Fruit fly (Drosophila melanogaster) whole organism, wandering third instar larva: Measurements from ENCODE around the gene CG9004.

Experiments
- Abd-B ChIP-seq: fragments of >200 bp; optimal IDR thresholded peaks from 2 replicates; lab custom pipeline; 2017; ENCODE audit warnings: missing biosample characterization, missing genetic modification characterization
- CG32264 ChIP-seq: fragments of 200-800 bp; sonication (Bioruptor generic); optimal IDR thresholded peaks from 2 replicates; lab custom pipeline; 2016; ENCODE audit warnings: missing biosample characterization, missing genetic modification characterization
- CG9705 ChIP-seq: fragments of 200-800 bp; sonication (Bioruptor generic); optimal IDR thresholded peaks from 2 replicates; lab custom pipeline; 2018; ENCODE audit warnings: missing biosample characterization, mild to moderate bottlenecking, missing genetic modification characterization
- CrebA ChIP-seq: fragments of 200-800 bp; sonication (Bioruptor generic); optimal IDR thresholded peaks from 2 replicates; lab custom pipeline; 2016; ENCODE audit warnings: missing biosample characterization, mild to moderate bottlenecking, missing genetic modification characterization, borderline replicate concordance
- Dfd ChIP-seq: fragments of >200 bp; optimal IDR thresholded peaks from 2 replicates; lab custom pipeline; 2017; ENCODE audit warnings: missing biosample characterization, missing genetic modification characterization
- Dif ChIP-seq: fragments of 200-275, 200-300 bp; sonication (Bioruptor generic); optimal IDR thresholded peaks from 2 replicates; lab custom pipeline; 2018; ENCODE audit warnings: missing biosample characterization, missing genetic modification characterization; ENCODE audit not compliant: partially characterized antibody
- GATAd ChIP-seq: sonication (Bioruptor generic); optimal IDR thresholded peaks from 2 replicates; lab custom pipeline; 2016; ENCODE audit warnings: missing biosample characterization, missing genetic modification characterization
- HLH106 ChIP-seq: fragments of 200-800 bp; optimal IDR thresholded peaks from 3 replicates; lab custom pipeline; 2019; ENCODE audit warnings: missing biosample characterization, mild to moderate bottlenecking, missing genetic modification characterization, moderate library complexity
- Hnf4 ChIP-seq: fragments of 200-800 bp; sonication (Bioruptor generic); optimal IDR thresholded peaks from 2 replicates; lab custom pipeline; 2016; ENCODE audit warnings: missing biosample characterization, mild to moderate bottlenecking, missing genetic modification characterization
- Hr78 ChIP-seq: fragments of >200 bp; optimal IDR thresholded peaks from 2 replicates; lab custom pipeline; 2017; ENCODE audit warnings: missing biosample characterization, missing genetic modification characterization
- Hr83 ChIP-seq: fragments of 200-300 bp; sonication (Bioruptor generic); optimal IDR thresholded peaks from 2 replicates; lab custom pipeline; 2016; ENCODE audit warnings: missing biosample characterization, mild to moderate bottlenecking, missing genetic modification characterization, moderate library complexity; ENCODE audit not compliant: poor library complexity, severe bottlenecking
- Jra ChIP-seq: sonication (Bioruptor generic); optimal IDR thresholded peaks from 2 replicates; lab custom pipeline; 2016; ENCODE audit warnings: missing biosample characterization, missing genetic modification characterization
- Mio ChIP-seq: sonication (Bioruptor generic); optimal IDR thresholded peaks from 2 replicates; lab custom pipeline; 2016; ENCODE audit warnings: missing biosample characterization, missing genetic modification characterization
- Myc ChIP-seq: fragments of >200 bp; optimal IDR thresholded peaks from 2 replicates; lab custom pipeline; 2017
- OdsH ChIP-seq: fragments of 200-800 bp; sonication (Bioruptor generic); optimal IDR thresholded peaks from 2 replicates; lab custom pipeline; 2016; ENCODE audit warnings: missing biosample characterization, mild to moderate bottlenecking, missing genetic modification characterization
- Rel ChIP-seq, 2 experiments: fragments of 200-800 bp; sonication (Bioruptor generic) in 1 of 2; optimal IDR thresholded peaks; 2 replicates in 1 of 2; 3 replicates in 1 of 2; lab custom pipeline; 2016 to 2019; ENCODE audit warnings: mild to moderate bottlenecking in 2 of 2, missing biosample characterization in 2 of 2, missing genetic modification characterization in 2 of 2, moderate library complexity in 1 of 2
- Sp1 ChIP-seq: fragments of 200-800 bp; sonication (Bioruptor generic); optimal IDR thresholded peaks from 3 replicates; lab custom pipeline; 2019; ENCODE audit warnings: missing biosample characterization, mild to moderate bottlenecking, missing genetic modification characterization, moderate library complexity
- Vsx2 ChIP-seq: fragments of 200-300, 225-300 bp; sonication (Bioruptor generic); optimal IDR thresholded peaks from 2 replicates; lab custom pipeline; 2018; ENCODE audit warnings: missing biosample characterization, missing genetic modification characterization; ENCODE audit not compliant: partially characterized antibody
- br ChIP-seq: fragments of 200-800 bp; sonication (Bioruptor generic); optimal IDR thresholded peaks from 2 replicates; lab custom pipeline; 2016; ENCODE audit warnings: missing biosample characterization, missing genetic modification characterization
- brk ChIP-seq: fragments of 200-800 bp; sonication (Bioruptor generic); optimal IDR thresholded peaks from 2 replicates; lab custom pipeline; 2016; ENCODE audit warnings: missing biosample characterization, mild to moderate bottlenecking, missing genetic modification characterization
- dl ChIP-seq, 2 experiments: fragments of 175-275, 200-275 bp in 1 of 2; fragments of 200-275 bp in 1 of 2; sonication (Bioruptor generic); optimal IDR thresholded peaks; lab custom pipeline; 2018; ENCODE audit warnings: mild to moderate bottlenecking in 2 of 2, missing biosample characterization in 2 of 2, missing genetic modification characterization in 2 of 2, moderate library complexity in 2 of 2; ENCODE audit not compliant: partially characterized antibody in 2 of 2, insufficient read depth in 1 of 2
- dsf ChIP-seq: sonication (Bioruptor generic); optimal IDR thresholded peaks from 2 replicates; lab custom pipeline; 2016; ENCODE audit warnings: missing biosample characterization, missing genetic modification characterization, borderline replicate concordance
- ey ChIP-seq: fragments of 200-800 bp; sonication (Bioruptor generic); optimal IDR thresholded peaks from 2 replicates; lab custom pipeline; 2016; ENCODE audit warnings: missing biosample characterization, missing genetic modification characterization
- foxo ChIP-seq, 2 experiments: fragments of 200-800 bp; sonication (Bioruptor generic); optimal IDR thresholded peaks; 2 replicates in 1 of 2; 3 replicates in 1 of 2; lab custom pipeline; 2016 to 2017; ENCODE audit warnings: missing biosample characterization in 2 of 2, missing genetic modification characterization in 2 of 2
- fru ChIP-seq: fragments of 200-800 bp; sonication (Bioruptor generic); optimal IDR thresholded peaks from 3 replicates; lab custom pipeline; 2016; ENCODE audit warnings: missing biosample characterization, mild to moderate bottlenecking, missing genetic modification characterization
- h ChIP-seq: fragments of 200-800 bp; sonication (Bioruptor generic); optimal IDR thresholded peaks from 3 replicates; lab custom pipeline; 2016; ENCODE audit warnings: missing biosample characterization, mild to moderate bottlenecking, missing genetic modification characterization
- jim ChIP-seq: fragments of 175-275, 200-325 bp; sonication (Bioruptor generic); optimal IDR thresholded peaks from 2 replicates; lab custom pipeline; 2016; ENCODE audit warnings: missing biosample characterization, mild to moderate bottlenecking, missing genetic modification characterization
- lola ChIP-seq: fragments of >200 bp; optimal IDR thresholded peaks from 2 replicates; lab custom pipeline; 2017; ENCODE audit warnings: missing biosample characterization, missing genetic modification characterization
- pan ChIP-seq: fragments of >200 bp; optimal IDR thresholded peaks from 2 replicates; lab custom pipeline; 2017
- psq ChIP-seq: fragments of 200-800 bp; sonication (Bioruptor generic); optimal IDR thresholded peaks from 3 replicates; lab custom pipeline; 2017; ENCODE audit warnings: missing biosample characterization, mild to moderate bottlenecking, missing genetic modification characterization, moderate library complexity
- rgr ChIP-seq: fragments of 200-800 bp; sonication (Bioruptor generic); optimal IDR thresholded peaks from 3 replicates; lab custom pipeline; 2016; ENCODE audit warnings: missing biosample characterization, mild to moderate bottlenecking, missing genetic modification characterization
- sage ChIP-seq: fragments of 200-800 bp; sonication (Bioruptor generic); optimal IDR thresholded peaks from 2 replicates; lab custom pipeline; 2016; ENCODE audit warnings: missing biosample characterization, mild to moderate bottlenecking, missing genetic modification characterization
- tai ChIP-seq: sonication (Bioruptor generic); optimal IDR thresholded peaks from 2 replicates; lab custom pipeline; 2016; ENCODE audit warnings: missing biosample characterization, missing genetic modification characterization
- usp ChIP-seq: fragments of >200 bp; optimal IDR thresholded peaks from 2 replicates; lab custom pipeline; 2017; ENCODE audit warnings: missing biosample characterization, missing genetic modification characterization
- woc ChIP-seq: sonication (Bioruptor generic); optimal IDR thresholded peaks from 2 replicates; lab custom pipeline; 2016; ENCODE audit warnings: missing biosample characterization, mild to moderate bottlenecking, missing genetic modification characterization

Gene CG9004

dm6 chr3L:2377114-2377783, 3.7 kb downstream of the CG9004 start, which contains the start of the genes CG15877 and Svil:
Gene CG15877 (minus strand): TSS chr3L:2377556.
Gene Svil (plus strand): TSS chr3L:2377655.
- TF ChIP-seq Myc, result peak; percentile 13
- no peak for TF ChIP-seq Sp1 (GFP tag; lab: Kevin White, UChicago)
- no peak for TF ChIP-seq lola (GFP tag; lab: Kevin White, UChicago)
- peak in 1 of 2 experiments; percentile 30 for TF ChIP-seq foxo (GFP tag; optimal IDR thresholded peaks at IDR 0.05; lab: Kevin White, UChicago)
- peak; percentile 15 for TF ChIP-seq h (GFP tag; lab: Kevin White, UChicago)
- peak; percentile 29 for TF ChIP-seq br
- TF ChIP-seq Rel (GFP tag; optimal IDR thresholded peaks at IDR 0.05; lab: Kevin White, UChicago), result no peak
- peak; percentile 97 for TF ChIP-seq Rel (tag; optimal IDR thresholded peaks at IDR 0.05; lab: Kevin White, UChicago)

- no peak for TF ChIP-seq Hr83
These were observed 5.0 kb downstream of the CG9004 start for dm6 chr3L:2378549-2378948.

- TF ChIP-seq psq (no peak), Dfd (GFP tag; lab: Kevin White, UChicago) (no peak), brk (GFP tag; lab: Kevin White, UChicago) (no peak), HLH106 (tag; lab: Kevin White, UChicago) (no peak), Abd-B (GFP tag; lab: Kevin White, UChicago) (no peak), Hr83 (no peak), woc (GFP tag; lab: Kevin White, UChicago) (no peak), jim (GFP tag; lab: Kevin White, UChicago) (no peak), lola (GFP tag; lab: Kevin White, UChicago) (no peak), CG32264 (GFP tag; lab: Kevin White, UChicago) (no peak), ey (no peak), tai (no peak), Dif (GFP tag; lab: Kevin White, UChicago) (no peak), Myc (no peak)
These were observed 5.9 kb downstream of the CG9004 start for dm6 chr3L:2379472-2379871.

- no peak for TF ChIP-seq dl (GFP tag; optimal IDR thresholded peaks at IDR 0.05; lab: Kevin White, UChicago; ENCODE audit: insufficient read depth in 1 of 2, partially characterized antibody in 2 of 2)
- TF ChIP-seq dsf, result no peak
- no peak for TF ChIP-seq usp (GFP tag; lab: Kevin White, UChicago)
- TF ChIP-seq Hr83, result no peak
- TF ChIP-seq pan (lab: Kevin White, UChicago), result no peak
- no peak for TF ChIP-seq Hr78 (GFP tag; lab: Kevin White, UChicago)
- TF ChIP-seq CG32264 (GFP tag; lab: Kevin White, UChicago), result no peak
- no peak for TF ChIP-seq Jra (GFP tag; lab: Kevin White, UChicago)
- TF ChIP-seq jim (GFP tag; lab: Kevin White, UChicago), result no peak
- TF ChIP-seq Dfd (GFP tag; lab: Kevin White, UChicago), result no peak
- TF ChIP-seq Myc, result no peak
- TF ChIP-seq br, result no peak
- TF ChIP-seq, all 38 proteins: peak for 0
These were observed 11.9 kb downstream of the CG9004 start for dm6 chr3L:2385325-2386007.

dm6 chr3L:2386433-2386832, 12.9 kb downstream of the CG9004 start:
- TF ChIP-seq foxo (GFP tag; optimal IDR thresholded peaks at IDR 0.05; lab: Kevin White, UChicago) (peak in 1 of 2 experiments; percentile 71), usp (GFP tag; lab: Kevin White, UChicago) (no peak), Hr83 (no peak), HLH106 (tag; lab: Kevin White, UChicago) (peak; percentile 47), dsf (no peak), lola (GFP tag; lab: Kevin White, UChicago) (no peak), Hr78 (GFP tag; lab: Kevin White, UChicago) (no peak), ey (peak; percentile 64), CG9705 (no peak), h (GFP tag; lab: Kevin White, UChicago) (peak; percentile 87), sage (GFP tag; lab: Kevin White, UChicago) (no peak), OdsH (GFP tag; lab: Kevin White, UChicago) (peak; percentile 53), br (peak; percentile 68), Vsx2 (no peak), psq (peak; percentile 34), Rel (GFP tag; optimal IDR thresholded peaks at IDR 0.05; lab: Kevin White, UChicago) (no peak), Rel (tag; optimal IDR thresholded peaks at IDR 0.05; lab: Kevin White, UChicago) (no peak), rgr (GFP tag; lab: Kevin White, UChicago) (peak; percentile 56), dl (GFP tag; optimal IDR thresholded peaks at IDR 0.05; lab: Kevin White, UChicago; ENCODE audit: insufficient read depth in 1 of 2, partially characterized antibody in 2 of 2) (no peak), Myc (no peak), pan (lab: Kevin White, UChicago) (no peak), Sp1 (GFP tag; lab: Kevin White, UChicago) (peak; percentile 35), GATAd (no peak), CrebA (GFP tag; lab: Kevin White, UChicago) (no peak), Jra (GFP tag; lab: Kevin White, UChicago) (no peak), CG32264 (GFP tag; lab: Kevin White, UChicago) (no peak), Mio (no peak), tai (no peak), Abd-B (GFP tag; lab: Kevin White, UChicago) (no peak), Dfd (GFP tag; lab: Kevin White, UChicago) (no peak), fru (GFP tag; lab: Kevin White, UChicago) (peak; percentile 71), woc (GFP tag; lab: Kevin White, UChicago) (peak; percentile 48), Hnf4 (GFP tag; lab: Kevin White, UChicago) (peak; percentile 48)
